Fruit fly (Drosophila melanogaster) whole organism, embryonic: ENCODE measurements around the gene HIP-R.

Experiments used
- Blimp-1 ChIP-seq: fragments of 200-800 bp; sonication (Bioruptor generic); optimal IDR thresholded peaks from 3 replicates; lab custom pipeline; 2018; ENCODE audit warnings: missing biosample characterization, missing genetic modification characterization, mild to moderate bottlenecking, moderate library complexity, missing genetic modification reagents
- BtbVII ChIP-seq: fragments of 200-800 bp; sonication (Bioruptor generic); optimal IDR thresholded peaks from 3 replicates; lab custom pipeline; 2017; ENCODE audit warnings: missing biosample characterization, mild to moderate bottlenecking, missing genetic modification characterization
- CG11093 ChIP-seq: fragments of 200-800 bp; sonication (Bioruptor generic); IDR thresholded peaks from 3 replicates; pipeline ENCODE4 v1.3.6; 2022; ENCODE audit warnings: missing biosample characterization, missing genetic modification characterization
- CG12071 ChIP-seq: fragments of 200-800 bp; sonication (Bioruptor generic); optimal IDR thresholded peaks from 3 replicates; lab custom pipeline; 2018; ENCODE audit warnings: missing biosample characterization, mild to moderate bottlenecking, missing genetic modification characterization
- CG1233 ChIP-seq: fragments of 200-800 bp; sonication (Bioruptor generic); optimal IDR thresholded peaks from 4 replicates; lab custom pipeline; 2018; ENCODE audit warnings: missing biosample characterization, mild to moderate bottlenecking, missing genetic modification characterization
- CG12769 ChIP-seq: fragments of 200-800 bp; sonication (Bioruptor generic); optimal IDR thresholded peaks from 2 replicates; lab custom pipeline; 2019; ENCODE audit warnings: missing biosample characterization, mild to moderate bottlenecking, missing genetic modification characterization, moderate library complexity
- CG13287 ChIP-seq: fragments of 200-800 bp; sonication (Bioruptor generic); IDR thresholded peaks from 2 replicates; pipeline ENCODE4 v1.3.6; 2022; ENCODE audit warnings: missing biosample characterization, missing genetic modification characterization; ENCODE audit not compliant: partially characterized antibody
- CG14050 ChIP-seq: fragments of 200-800 bp; sonication (Bioruptor generic); IDR thresholded peaks from 3 replicates; pipeline ENCODE4 v1.3.6; 2022; ENCODE audit warnings: missing biosample characterization, missing genetic modification characterization
- CG1603 ChIP-seq: fragments of 200-800 bp; sonication (Bioruptor generic); optimal IDR thresholded peaks from 2 replicates; lab custom pipeline; 2019; ENCODE audit warnings: missing biosample characterization, mild to moderate bottlenecking, missing genetic modification characterization, moderate library complexity
- CG17385 ChIP-seq: fragments of 200-800 bp; sonication (Bioruptor generic); optimal IDR thresholded peaks from 3 replicates; lab custom pipeline; 2018; ENCODE audit warnings: missing biosample characterization, mild to moderate bottlenecking, missing genetic modification characterization
- CG18476 ChIP-seq: fragments of 200-800 bp; sonication (Bioruptor generic); optimal IDR thresholded peaks from 2 replicates; lab custom pipeline; 2016; ENCODE audit warnings: missing biosample characterization, mild to moderate bottlenecking, missing genetic modification characterization
- CG2199 ChIP-seq: fragments of 200-800 bp; sonication (Bioruptor generic); IDR thresholded peaks from 3 replicates; pipeline ENCODE4 v1.3.6; 2022; ENCODE audit warnings: missing biosample characterization, missing genetic modification characterization
- CG33213 ChIP-seq: fragments of 200-800 bp; sonication (Bioruptor generic); optimal IDR thresholded peaks from 3 replicates; lab custom pipeline; 2016; ENCODE audit warnings: missing biosample characterization, missing genetic modification characterization
- CG4404 ChIP-seq: fragments of 200-800 bp; sonication (Bioruptor generic); IDR thresholded peaks from 2 replicates; pipeline ENCODE4 v1.3.6; 2022; ENCODE audit warnings: missing biosample characterization, missing genetic modification characterization
- CG6175 ChIP-seq: fragments of 200-800 bp; sonication (Bioruptor generic); IDR thresholded peaks from 3 replicates; pipeline ENCODE4 v1.3.6; 2022; ENCODE audit warnings: missing biosample characterization, missing genetic modification characterization
- CG6791 ChIP-seq: fragments of 200-800 bp; sonication (Bioruptor generic); IDR thresholded peaks from 3 replicates; pipeline ENCODE4 v1.3.6; 2022; ENCODE audit warnings: missing biosample characterization, missing genetic modification characterization; ENCODE audit not compliant: partially characterized antibody
- CG7839 ChIP-seq: fragments of 200-800 bp; sonication (Bioruptor generic); optimal IDR thresholded peaks from 3 replicates; lab custom pipeline; 2018; ENCODE audit warnings: missing biosample characterization, mild to moderate bottlenecking, missing genetic modification characterization, moderate library complexity
- CG8290 ChIP-seq, 3 experiments: fragments of 200-800 bp; sonication (Bioruptor generic); optimal IDR thresholded peaks; 2 replicates each; lab custom pipeline; 2016 to 2019; ENCODE audit warnings: missing biosample characterization in 3 of 3, missing genetic modification characterization in 3 of 3, mild to moderate bottlenecking in 2 of 3, moderate library complexity in 1 of 3
- CTCF ChIP-seq: fragments of 200-800 bp; sonication (Bioruptor generic); optimal IDR thresholded peaks from 2 replicates; lab custom pipeline; 2017; ENCODE audit warnings: missing biosample characterization, mild to moderate bottlenecking, missing genetic modification characterization, moderate library complexity
- HLH4C ChIP-seq: fragments of 200-800 bp; sonication (Bioruptor generic); IDR thresholded peaks from 3 replicates; pipeline ENCODE4 v1.3.6; 2022; ENCODE audit warnings: missing biosample characterization, missing genetic modification characterization; ENCODE audit not compliant: partially characterized antibody
- Hey ChIP-seq: fragments of 200-800 bp; sonication (Bioruptor generic); optimal IDR thresholded peaks from 3 replicates; lab custom pipeline; 2018; ENCODE audit warnings: missing biosample characterization, mild to moderate bottlenecking, missing genetic modification characterization
- HmgZ ChIP-seq: fragments of 200-800 bp; sonication (Bioruptor generic); optimal IDR thresholded peaks from 2 replicates; lab custom pipeline; 2018; ENCODE audit warnings: missing biosample characterization, mild to moderate bottlenecking, missing genetic modification characterization
- MBD-R2 ChIP-seq: fragments of 200-800 bp; sonication (Bioruptor generic); IDR thresholded peaks from 2 replicates; pipeline ENCODE4 v1.3.6; 2022; ENCODE audit warnings: missing biosample characterization, missing genetic modification characterization
- Myb ChIP-seq: fragments of 200-800 bp; sonication (Bioruptor generic); optimal IDR thresholded peaks from 2 replicates; lab custom pipeline; 2016; ENCODE audit warnings: missing biosample characterization, missing genetic modification characterization
- NFAT ChIP-seq: fragments of 200-800 bp; sonication (Bioruptor generic); IDR thresholded peaks from 2 replicates; pipeline ENCODE4 v1.3.6; 2022; ENCODE audit warnings: missing biosample characterization, missing genetic modification characterization
- Nf-YB ChIP-seq: fragments of 200-800 bp; sonication (Bioruptor generic); optimal IDR thresholded peaks from 3 replicates; lab custom pipeline; 2019; ENCODE audit warnings: missing biosample characterization, mild to moderate bottlenecking, missing genetic modification characterization, moderate library complexity
- Poxn ChIP-seq: fragments of 200-800 bp; sonication (Bioruptor generic); IDR thresholded peaks from 2 replicates; pipeline ENCODE4 v1.3.6; 2022; ENCODE audit warnings: missing biosample characterization, missing genetic modification characterization
- Sox100B ChIP-seq: fragments of 200-800 bp; sonication (Bioruptor generic); optimal IDR thresholded peaks from 3 replicates; lab custom pipeline; 2018; ENCODE audit warnings: missing biosample characterization, mild to moderate bottlenecking, missing genetic modification characterization
- Xbp1 ChIP-seq: fragments of 200-800 bp; sonication (Bioruptor generic); optimal IDR thresholded peaks from 3 replicates; lab custom pipeline; 2016; ENCODE audit warnings: missing biosample characterization, mild to moderate bottlenecking, missing genetic modification characterization
- Xrp1 ChIP-seq: fragments of 200-800 bp; sonication (Bioruptor generic); IDR thresholded peaks from 2 replicates; pipeline ENCODE4 v1.3.6; 2022; ENCODE audit warnings: missing biosample characterization, missing genetic modification characterization
- amos ChIP-seq: fragments of 200-800 bp; sonication (Bioruptor generic); IDR thresholded peaks from 2 replicates; pipeline ENCODE4 v1.3.6; 2022; ENCODE audit warnings: missing biosample characterization, missing genetic modification characterization; ENCODE audit not compliant: partially characterized antibody
- ato ChIP-seq: fragments of 200-800 bp; sonication (Bioruptor generic); IDR thresholded peaks from 2 replicates; pipeline ENCODE4 v1.3.6; 2022; ENCODE audit warnings: missing biosample characterization, missing genetic modification characterization; ENCODE audit not compliant: partially characterized antibody
- bbx ChIP-seq: fragments of 200-800 bp; sonication (Bioruptor generic); IDR thresholded peaks from 2 replicates; pipeline ENCODE4 v1.3.6; 2022; ENCODE audit warnings: missing biosample characterization, missing genetic modification characterization; ENCODE audit not compliant: partially characterized antibody
- ci ChIP-seq: fragments of 200-800 bp; sonication (Bioruptor generic); IDR thresholded peaks from 3 replicates; pipeline ENCODE4 v1.3.6; 2022; ENCODE audit warnings: missing biosample characterization, missing genetic modification characterization
- disco-r ChIP-seq: fragments of 200-800 bp; sonication (Bioruptor generic); optimal IDR thresholded peaks from 2 replicates; lab custom pipeline; 2016; ENCODE audit warnings: missing biosample characterization, missing genetic modification characterization
- fru ChIP-seq: fragments of >200 bp; optimal IDR thresholded peaks from 2 replicates; lab custom pipeline; 2017
- gcm ChIP-seq: fragments of 200-800 bp; sonication (Bioruptor generic); optimal IDR thresholded peaks from 2 replicates; lab custom pipeline; 2019; ENCODE audit warnings: missing biosample characterization, mild to moderate bottlenecking, missing genetic modification characterization, moderate library complexity
- grn ChIP-seq: fragments of 200-800 bp; sonication (Bioruptor generic); optimal IDR thresholded peaks from 3 replicates; lab custom pipeline; 2017; ENCODE audit warnings: missing biosample characterization, missing genetic modification characterization
- gsb-n ChIP-seq: fragments of 200-800 bp; sonication (Bioruptor generic); optimal IDR thresholded peaks from 3 replicates; lab custom pipeline; 2018; ENCODE audit warnings: missing biosample characterization, mild to moderate bottlenecking, missing genetic modification characterization
- insv ChIP-seq, 2 experiments: fragments of 200-800 bp; sonication (Bioruptor generic); optimal IDR thresholded peaks; 3 replicates each; lab custom pipeline; 2016 to 2018; ENCODE audit warnings: missing biosample characterization in 2 of 2, missing genetic modification characterization in 2 of 2
- lola ChIP-seq, 3 experiments: fragments of >200 bp in 2 of 3; fragments of 200-800 bp in 1 of 3; sonication (Bioruptor generic) in 1 of 3; optimal IDR thresholded peaks; 2 replicates each; lab custom pipeline; 2017 to 2019; ENCODE audit warnings: missing biosample characterization in 3 of 3, missing genetic modification characterization in 3 of 3, mild to moderate bottlenecking in 1 of 3, moderate library complexity in 1 of 3
- pita ChIP-seq: fragments of 200-800 bp; sonication (Bioruptor generic); optimal IDR thresholded peaks from 2 replicates; lab custom pipeline; 2017; ENCODE audit warnings: missing biosample characterization, mild to moderate bottlenecking, missing genetic modification characterization
- prd ChIP-seq, 3 experiments: fragments of >200 bp in 2 of 3; fragments of 200-800 bp in 1 of 3; sonication (Bioruptor generic) in 1 of 3; optimal IDR thresholded peaks in 2 of 3; IDR thresholded peaks in 1 of 3; 2 replicates in 2 of 3; 3 replicates in 1 of 3; pipeline versions ENCODE4 v1.3.6 to Lab custom; 2017 to 2022; ENCODE audit warnings: missing biosample characterization in 1 of 3, missing genetic modification characterization in 1 of 3
- pros ChIP-seq: fragments of 200-800 bp; sonication (Bioruptor generic); optimal IDR thresholded peaks from 3 replicates; lab custom pipeline; 2019; ENCODE audit warnings: missing biosample characterization, mild to moderate bottlenecking, missing genetic modification characterization, moderate library complexity
- pzg ChIP-seq: fragments of 200-800 bp; sonication (Bioruptor generic); optimal IDR thresholded peaks from 3 replicates; lab custom pipeline; 2018; ENCODE audit warnings: missing biosample characterization, mild to moderate bottlenecking, missing genetic modification characterization, moderate library complexity
- scrt ChIP-seq: fragments of 200-800 bp; sonication (Bioruptor generic); optimal IDR thresholded peaks from 2 replicates; lab custom pipeline; 2018; ENCODE audit warnings: missing biosample characterization, mild to moderate bottlenecking, missing genetic modification characterization, moderate library complexity
- tx ChIP-seq: fragments of 200-800 bp; sonication (Bioruptor generic); optimal IDR thresholded peaks from 2 replicates; lab custom pipeline; 2016; ENCODE audit warnings: missing biosample characterization, missing genetic modification characterization
- wor ChIP-seq: fragments of 200-800 bp; sonication (Bioruptor generic); IDR thresholded peaks from 2 replicates; pipeline ENCODE4 v1.3.6; 2022; ENCODE audit warnings: missing biosample characterization, missing genetic modification characterization

Gene HIP-R

DNA sequence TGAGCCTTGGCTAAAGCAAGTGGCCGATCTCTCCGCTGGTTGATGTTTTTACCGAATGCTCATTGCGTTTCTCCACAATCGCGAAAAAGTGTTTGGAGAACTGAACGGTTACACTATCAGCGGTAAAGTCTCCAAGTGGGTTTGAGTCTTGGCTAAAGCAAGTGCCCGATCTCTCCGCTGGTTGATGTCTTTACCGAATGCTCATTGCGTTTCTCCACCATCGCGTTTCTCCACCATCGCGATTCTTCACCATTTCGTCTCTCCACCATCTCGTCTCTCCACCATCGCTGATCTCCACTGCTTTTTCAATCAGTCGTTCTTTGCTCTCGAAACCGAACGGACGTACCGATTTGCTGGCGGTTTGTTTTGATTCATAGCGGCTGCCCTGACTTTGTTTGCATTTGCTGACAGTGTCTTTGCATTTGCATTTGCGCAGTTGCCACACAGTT is 21.6 kb downstream of the HIP-R start, which contains the start of gene ec (continued):
- TF ChIP-seq pita (GFP tag; lab: Kevin White, UChicago) (peak; percentile 99), CG6791 (GFP tag; lab: Robert Waterston, UW) (peak; percentile 43; the same call in 1 of the 3 replicates), HLH4C (GFP tag; lab: Robert Waterston, UW) (0 out of 3 replicates have a peak, but pooled peaks have one; percentile 27), BtbVII (peak; percentile 42), bbx (peak; percentile 51), CG12769 (tag; lab: Kevin White, UChicago) (peak; percentile 38), CG1233 (peak; percentile 5), amos (GFP tag; lab: Robert Waterston, UW) (peak; percentile 45; the same call in 1 of the 2 replicates), CG7839 (peak; percentile 21), ato (peak; percentile 37; the same call in 1 of the 2 replicates), HmgZ (tag; lab: Kevin White, UChicago) (peak; percentile 67), CG1603 (tag; lab: Kevin White, UChicago) (peak; percentile 71), wor (GFP tag; lab: Robert Waterston, UW) (no peak), ci (GFP tag; lab: Robert Waterston, UW) (peak; percentile 57; the same call in 2 of the 3 replicates), Blimp-1 (peak; percentile 20), CG13287 (peak; percentile 61), prd (optimal IDR thresholded peaks at IDR 0.05; lab: Kevin White, UChicago) (no peak), prd (GFP tag; IDR thresholded peaks at IDR 0.05; lab: Robert Waterston, UW) (0 out of 3 replicates have a peak, but pooled peaks have one; percentile 24), pzg (GFP tag; lab: Kevin White, UChicago) (peak; percentile 74), Myb (peak; percentile 49), fru (lab: Kevin White, UChicago) (no peak), CG4404 (no peak), tx (GFP tag; lab: Kevin White, UChicago) (no peak), Xrp1 (GFP tag; lab: Robert Waterston, UW) (peak; percentile 21; the same call in 1 of the 2 replicates), gsb-n (tag; lab: Kevin White, UChicago) (no peak), CG17385 (GFP tag; lab: Kevin White, UChicago) (peak; percentile 31), scrt (GFP tag; lab: Kevin White, UChicago) (peak; percentile 19), CG12071 (peak; percentile 49), CG18476 (GFP tag; lab: Kevin White, UChicago) (no peak), lola (GFP tag; optimal IDR thresholded peaks at IDR 0.05; lab: Kevin White, UChicago) (no peak), CG6175 (GFP tag; lab: Robert Waterston, UW) (peak; percentile 29; the same call in 1 of the 3 replicates), gcm (peak; percentile 59), disco-r (GFP tag; lab: Kevin White, UChicago) (no peak), MBD-R2 (GFP tag; lab: Robert Waterston, UW) (peak; percentile 52; the same call in 1 of the 2 replicates), insv (GFP tag; optimal IDR thresholded peaks at IDR 0.05; lab: Kevin White, UChicago) (peak in 1 of 2 experiments; percentile 71), Sox100B (no peak), grn (GFP tag; lab: Kevin White, UChicago) (peak; percentile 2), CG8290 (GFP tag; optimal IDR thresholded peaks at IDR 0.05; lab: Kevin White, UChicago) (peak; percentile 36), CG8290 (tag; optimal IDR thresholded peaks at IDR 0.05; lab: Kevin White, UChicago) (peak; percentile 25 to 69), pros (GFP tag; lab: Kevin White, UChicago) (peak; percentile 4), CG2199 (0 out of 3 replicates have a peak, but pooled peaks have one; percentile 33), CTCF (GFP tag; lab: Kevin White, UChicago) (peak; percentile 84), Hey (tag; lab: Kevin White, UChicago) (no peak), Xbp1 (no peak), NFAT (GFP tag; lab: Robert Waterston, UW) (no peak), Nf-YB (GFP tag; lab: Kevin White, UChicago) (peak; percentile 23), CG33213 (GFP tag; lab: Kevin White, UChicago) (peak; percentile 55), CG11093 (GFP tag; lab: Robert Waterston, UW) (no peak), CG14050 (GFP tag; lab: Robert Waterston, UW) (no peak), Poxn (GFP tag; lab: Robert Waterston, UW) (no peak)
